Fruit fly (Drosophila melanogaster): ENCODE data around the gene CG43229.

DNA sequence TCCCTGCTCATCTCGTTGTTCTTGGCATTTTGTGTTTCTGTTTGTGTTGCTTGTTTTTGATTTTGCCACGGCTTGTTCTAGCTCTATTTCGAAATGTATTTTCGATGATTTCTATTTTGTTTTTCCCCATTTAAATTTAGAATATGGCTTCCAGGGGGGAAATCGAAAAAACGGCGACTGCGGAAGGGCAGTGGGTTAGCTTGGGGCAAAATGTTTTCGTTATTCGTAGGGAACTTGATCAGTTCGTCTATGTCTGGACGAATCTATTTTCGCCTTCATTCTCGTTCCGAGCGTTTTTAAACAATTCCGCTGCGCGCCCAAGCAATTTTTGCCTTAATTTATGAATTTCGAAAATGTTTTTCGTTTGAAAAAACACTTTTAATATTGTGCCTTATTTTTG lies 19.8 kb upstream of the CG43229 start:
- TF ChIP-seq insv (optimal IDR thresholded peaks at IDR 0.05) (no peak), psq (optimal IDR thresholded peaks at IDR 0.05) (no peak)
